Fruit fly (Drosophila melanogaster) whole organism, embryonic: Measurements from ENCODE around the gene CG42726.

ENCODE experiments used
- Asciz ChIP-seq: fragments of 200-800 bp; sonication (Bioruptor generic); optimal IDR thresholded peaks from 2 replicates; lab custom pipeline; 2017; ENCODE audit warnings: missing biosample characterization, mild to moderate bottlenecking, missing genetic modification characterization, missing genetic modification reagents
- Atf6 ChIP-seq: fragments of 200-800 bp; sonication (Bioruptor generic); IDR thresholded peaks from 2 replicates; pipeline ENCODE4 v1.3.6; 2022; ENCODE audit warnings: missing biosample characterization, missing genetic modification characterization
- C15 ChIP-seq: fragments of 200-800 bp; sonication (Bioruptor generic); IDR thresholded peaks from 3 replicates; pipeline ENCODE4 v1.3.6; 2022; ENCODE audit warnings: missing biosample characterization, missing genetic modification characterization
- CG10654 ChIP-seq: fragments of 200-800 bp; sonication (Bioruptor generic); optimal IDR thresholded peaks from 2 replicates; lab custom pipeline; 2016; ENCODE audit warnings: missing biosample characterization, missing genetic modification characterization
- CG10979 ChIP-seq: fragments of 200-800 bp; sonication (Bioruptor generic); optimal IDR thresholded peaks from 2 replicates; lab custom pipeline; 2018; ENCODE audit warnings: missing biosample characterization, mild to moderate bottlenecking, missing genetic modification characterization, moderate library complexity
- CG13123 ChIP-seq: fragments of 200-800 bp; sonication (Bioruptor generic); optimal IDR thresholded peaks from 2 replicates; lab custom pipeline; 2016; ENCODE audit warnings: missing biosample characterization, missing genetic modification characterization
- CG13296 ChIP-seq: fragments of 200-800 bp; sonication (Bioruptor generic); optimal IDR thresholded peaks from 3 replicates; lab custom pipeline; 2018; ENCODE audit warnings: missing biosample characterization, mild to moderate bottlenecking, missing genetic modification characterization
- CG14014 ChIP-seq: fragments of 200-800 bp; sonication (Bioruptor generic); IDR thresholded peaks from 2 replicates; pipeline ENCODE4 v1.3.6; 2022; ENCODE audit warnings: missing biosample characterization, missing genetic modification characterization
- CG15479 ChIP-seq: fragments of 200-800 bp; sonication (Bioruptor generic); optimal IDR thresholded peaks from 3 replicates; lab custom pipeline; 2019; ENCODE audit warnings: missing biosample characterization, mild to moderate bottlenecking, missing genetic modification characterization, moderate library complexity
- CG15601 ChIP-seq: fragments of 200-800 bp; sonication (Bioruptor generic); optimal IDR thresholded peaks from 3 replicates; lab custom pipeline; 2019; ENCODE audit warnings: missing biosample characterization, mild to moderate bottlenecking, missing genetic modification characterization, moderate library complexity
- CG17186 ChIP-seq: fragments of 200-800 bp; sonication (Bioruptor generic); optimal IDR thresholded peaks from 3 replicates; lab custom pipeline; 2017; ENCODE audit warnings: missing biosample characterization, missing genetic modification reagents, missing genetic modification characterization
- CG1832 ChIP-seq: fragments of 200-800 bp; sonication (Bioruptor generic); optimal IDR thresholded peaks from 2 replicates; lab custom pipeline; 2017; ENCODE audit warnings: missing biosample characterization, mild to moderate bottlenecking, missing genetic modification characterization, inconsistent platforms
- CG2129 ChIP-seq: fragments of 200-800 bp; sonication (Bioruptor generic); IDR thresholded peaks from 2 replicates; pipeline ENCODE4 v1.3.6; 2022; ENCODE audit warnings: missing biosample characterization, missing genetic modification characterization; ENCODE audit not compliant: partially characterized antibody
- CG2199 ChIP-seq: fragments of 200-800 bp; sonication (Bioruptor generic); IDR thresholded peaks from 3 replicates; pipeline ENCODE4 v1.3.6; 2022; ENCODE audit warnings: missing biosample characterization, missing genetic modification characterization
- CG2875 ChIP-seq: fragments of 200-800 bp; sonication (Bioruptor generic); optimal IDR thresholded peaks from 2 replicates; lab custom pipeline; 2017; ENCODE audit warnings: missing biosample characterization, mild to moderate bottlenecking, missing genetic modification characterization, missing genetic modification reagents
- CG34422 ChIP-seq: fragments of 200-800 bp; sonication (Bioruptor generic); IDR thresholded peaks from 3 replicates; pipeline ENCODE4 v1.3.6; 2022; ENCODE audit warnings: missing biosample characterization, missing genetic modification characterization
- CG4360 ChIP-seq: fragments of 200-800 bp; sonication (Bioruptor generic); IDR thresholded peaks from 2 replicates; pipeline ENCODE4 v1.3.6; 2022; ENCODE audit warnings: missing biosample characterization, missing genetic modification characterization
- CG43689 ChIP-seq: fragments of 200-800 bp; sonication (Bioruptor generic); IDR thresholded peaks from 2 replicates; pipeline ENCODE4 v1.3.6; 2022; ENCODE audit warnings: missing biosample characterization, missing genetic modification characterization
- CG7786 ChIP-seq: fragments of 200-800 bp; sonication (Bioruptor generic); optimal IDR thresholded peaks from 2 replicates; lab custom pipeline; 2016; ENCODE audit warnings: missing biosample characterization, missing genetic modification characterization
- CG9437 ChIP-seq: fragments of 200-800 bp; sonication (Bioruptor generic); optimal IDR thresholded peaks from 2 replicates; lab custom pipeline; 2018; ENCODE audit warnings: missing biosample characterization, mild to moderate bottlenecking, missing genetic modification characterization
- CG9817 ChIP-seq: fragments of 200-800 bp; sonication (Bioruptor generic); optimal IDR thresholded peaks from 2 replicates; lab custom pipeline; 2018; ENCODE audit warnings: missing biosample characterization, mild to moderate bottlenecking, missing genetic modification characterization, moderate library complexity
- D19A ChIP-seq: fragments of 200-800 bp; optimal IDR thresholded peaks from 3 replicates; lab custom pipeline; 2019; ENCODE audit warnings: missing biosample characterization, mild to moderate bottlenecking, missing genetic modification characterization, moderate library complexity
- D19B ChIP-seq: fragments of 200-800 bp; sonication (Bioruptor generic); optimal IDR thresholded peaks from 2 replicates; lab custom pipeline; 2017; ENCODE audit warnings: missing biosample characterization, mild to moderate bottlenecking, missing genetic modification characterization
- Dll ChIP-seq: fragments of 200-800 bp; sonication (Bioruptor generic); IDR thresholded peaks from 4 replicates; pipeline ENCODE4 v1.3.6; 2022; ENCODE audit warnings: missing biosample characterization, missing genetic modification characterization; ENCODE audit not compliant: partially characterized antibody
- Fer2 ChIP-seq: fragments of 200-800 bp; sonication (Bioruptor generic); optimal IDR thresholded peaks from 2 replicates; lab custom pipeline; 2018; ENCODE audit warnings: missing biosample characterization, mild to moderate bottlenecking, missing genetic modification characterization, moderate library complexity
- HLHmδ ChIP-seq: fragments of 200-800 bp; sonication (Bioruptor generic); optimal IDR thresholded peaks from 2 replicates; lab custom pipeline; 2018; ENCODE audit warnings: missing biosample characterization, mild to moderate bottlenecking, missing genetic modification characterization, moderate library complexity
- Hr3 ChIP-seq: fragments of 200-800 bp; sonication (Bioruptor generic); optimal IDR thresholded peaks from 3 replicates; lab custom pipeline; 2016; ENCODE audit warnings: missing biosample characterization, missing genetic modification characterization
- Myb ChIP-seq: fragments of 200-800 bp; sonication (Bioruptor generic); optimal IDR thresholded peaks from 2 replicates; lab custom pipeline; 2016; ENCODE audit warnings: missing biosample characterization, missing genetic modification characterization
- Neu2 ChIP-seq: fragments of 200-800 bp; sonication (Bioruptor generic); optimal IDR thresholded peaks from 3 replicates; lab custom pipeline; 2016; ENCODE audit warnings: missing biosample characterization, missing genetic modification characterization, borderline replicate concordance
- Nf-YB ChIP-seq: fragments of 200-800 bp; sonication (Bioruptor generic); optimal IDR thresholded peaks from 3 replicates; lab custom pipeline; 2019; ENCODE audit warnings: missing biosample characterization, mild to moderate bottlenecking, missing genetic modification characterization, moderate library complexity
- PHDP ChIP-seq: fragments of 200-800 bp; sonication (Bioruptor generic); optimal IDR thresholded peaks from 3 replicates; lab custom pipeline; 2018; ENCODE audit warnings: missing biosample characterization, mild to moderate bottlenecking, missing genetic modification characterization, moderate library complexity
- chinmo ChIP-seq: fragments of 200-800 bp; sonication (Bioruptor generic); IDR thresholded peaks from 4 replicates; pipeline ENCODE4 v1.3.6; 2022; ENCODE audit warnings: missing biosample characterization, missing genetic modification characterization; ENCODE audit not compliant: partially characterized antibody
- chn ChIP-seq: fragments of 200-800 bp; sonication (Bioruptor generic); optimal IDR thresholded peaks from 2 replicates; lab custom pipeline; 2016; ENCODE audit warnings: missing biosample characterization, missing genetic modification characterization
- dm ChIP-seq: fragments of 200-800 bp; sonication (Bioruptor generic); optimal IDR thresholded peaks from 3 replicates; lab custom pipeline; 2016; ENCODE audit warnings: missing biosample characterization, missing genetic modification characterization
- dmrt99B ChIP-seq: fragments of 200-800 bp; sonication (Bioruptor generic); optimal IDR thresholded peaks from 2 replicates; lab custom pipeline; 2018; ENCODE audit warnings: missing biosample characterization, mild to moderate bottlenecking, missing genetic modification characterization, moderate library complexity
- fd102C ChIP-seq: fragments of 200-800 bp; sonication (Bioruptor generic); optimal IDR thresholded peaks from 2 replicates; lab custom pipeline; 2018; ENCODE audit warnings: missing biosample characterization, mild to moderate bottlenecking, missing genetic modification characterization, moderate library complexity
- gcm2 ChIP-seq: fragments of 200-800 bp; sonication (Bioruptor generic); optimal IDR thresholded peaks from 2 replicates; lab custom pipeline; 2016; ENCODE audit warnings: missing biosample characterization, missing genetic modification characterization
- her ChIP-seq: fragments of 200-800 bp; sonication (Bioruptor generic); optimal IDR thresholded peaks from 2 replicates; lab custom pipeline; 2016; ENCODE audit warnings: missing biosample characterization, missing genetic modification characterization
- jing ChIP-seq: fragments of 200-800 bp; sonication (Bioruptor generic); optimal IDR thresholded peaks from 2 replicates; lab custom pipeline; 2018; ENCODE audit warnings: missing biosample characterization, mild to moderate bottlenecking, missing genetic modification characterization
- knrl ChIP-seq: fragments of 200-800 bp; sonication (Bioruptor generic); IDR thresholded peaks from 3 replicates; pipeline ENCODE4 v1.3.6; 2022; ENCODE audit warnings: missing biosample characterization, missing genetic modification characterization; ENCODE audit not compliant: partially characterized antibody
- nau ChIP-seq: fragments of 200-800 bp; sonication (Bioruptor generic); optimal IDR thresholded peaks from 3 replicates; lab custom pipeline; 2017; ENCODE audit warnings: missing biosample characterization, mild to moderate bottlenecking, missing genetic modification characterization, missing genetic modification reagents
- nerfin-2 ChIP-seq: fragments of 200-800 bp; sonication (Bioruptor generic); IDR thresholded peaks from 2 replicates; pipeline ENCODE4 v1.3.6; 2022; ENCODE audit warnings: missing biosample characterization, missing genetic modification characterization; ENCODE audit not compliant: partially characterized antibody
- nom ChIP-seq: fragments of 200-800 bp; sonication (Bioruptor generic); optimal IDR thresholded peaks from 2 replicates; lab custom pipeline; 2017; ENCODE audit warnings: missing biosample characterization, missing genetic modification characterization, mild to moderate bottlenecking, moderate library complexity, missing genetic modification reagents
- pho ChIP-seq: fragments of 200-800 bp; sonication (Bioruptor generic); optimal IDR thresholded peaks from 2 replicates; lab custom pipeline; 2016; ENCODE audit warnings: missing biosample characterization, missing genetic modification characterization
- pnt ChIP-seq: fragments of 200-800 bp; sonication (Bioruptor generic); optimal IDR thresholded peaks from 3 replicates; lab custom pipeline; 2016; ENCODE audit warnings: missing biosample characterization, missing genetic modification characterization
- sens ChIP-seq: fragments of 200-800 bp; sonication (Bioruptor generic); peaks from one replicate; lab custom pipeline; 2016; ENCODE audit warnings: missing biosample characterization, missing genetic modification characterization
- trh ChIP-seq: fragments of 200-800 bp; sonication (Bioruptor generic); optimal IDR thresholded peaks from 2 replicates; lab custom pipeline; 2016; ENCODE audit warnings: missing biosample characterization, missing genetic modification characterization
- tup ChIP-seq: fragments of 200-800 bp; sonication (Bioruptor generic); optimal IDR thresholded peaks from 2 replicates; lab custom pipeline; 2016; ENCODE audit warnings: missing biosample characterization, mild to moderate bottlenecking, missing genetic modification characterization, moderate library complexity
- unc-4 ChIP-seq: fragments of 200-800 bp; sonication (Bioruptor generic); IDR thresholded peaks from 2 replicates; pipeline ENCODE4 v1.3.6; 2022; ENCODE audit warnings: missing biosample characterization, missing genetic modification characterization; ENCODE audit not compliant: partially characterized antibody
- zf30C ChIP-seq: fragments of 200-800 bp; sonication (Bioruptor generic); optimal IDR thresholded peaks from 3 replicates; lab custom pipeline; 2018; ENCODE audit warnings: missing biosample characterization, mild to moderate bottlenecking, missing genetic modification characterization

The CG42726 gene

dm6 chr3R:15350993-15351426 is 3.2 kb downstream of the CG42726 start, which contains the start of the genes Trs33 and Tmtc4 (continued):
- TF ChIP-seq D19B: no peak
- TF ChIP-seq CG14014 (GFP tag; lab: Robert Waterston, UW): no peak
- no peak for TF ChIP-seq CG15479 (GFP tag; lab: Kevin White, UChicago)
- peak; percentile 12 for TF ChIP-seq CG13296
- no peak for TF ChIP-seq Myb (GFP tag; lab: Kevin White, UChicago)
- no peak for TF ChIP-seq her
- TF ChIP-seq zf30C (GFP tag; lab: Kevin White, UChicago): peak; percentile 35
- TF ChIP-seq dm (GFP tag; lab: Kevin White, UChicago): no peak
- no peak for TF ChIP-seq Neu2 (GFP tag; lab: Kevin White, UChicago)
- TF ChIP-seq Atf6 (GFP tag; lab: Robert Waterston, UW): no peak
- TF ChIP-seq CG4360: peak; percentile 41; the same call in 1 of the 2 replicates
- TF ChIP-seq CG10979 (tag; lab: Kevin White, UChicago): peak; percentile 14
- TF ChIP-seq pho (GFP tag; lab: Kevin White, UChicago): no peak
- TF ChIP-seq PHDP (tag; lab: Kevin White, UChicago): peak; percentile 51
- TF ChIP-seq CG13123 (GFP tag; lab: Kevin White, UChicago): peak; percentile 15
- TF ChIP-seq CG15601 (tag; lab: Kevin White, UChicago): peak; percentile 31
- no peak for TF ChIP-seq unc-4 (GFP tag; lab: Robert Waterston, UW)
- TF ChIP-seq knrl: no peak
- no peak for TF ChIP-seq CG43689 (GFP tag; lab: Robert Waterston, UW)
- TF ChIP-seq CG17186 (GFP tag; lab: Kevin White, UChicago): no peak
- no peak for TF ChIP-seq CG2129 (GFP tag; lab: Robert Waterston, UW)
- TF ChIP-seq CG2875 (GFP tag; lab: Kevin White, UChicago): no peak
- no peak for TF ChIP-seq CG7786 (GFP tag; lab: Kevin White, UChicago)
- TF ChIP-seq dmrt99B (tag; lab: Kevin White, UChicago): no peak
- TF ChIP-seq Asciz: no peak
- no peak for TF ChIP-seq chn
- no peak for TF ChIP-seq Nf-YB (GFP tag; lab: Kevin White, UChicago)
- peak; percentile 53 for TF ChIP-seq CG9817 (tag; lab: Kevin White, UChicago)
- no peak for TF ChIP-seq CG9437 (GFP tag; lab: Kevin White, UChicago)
- no peak for TF ChIP-seq CG1832 (GFP tag; lab: Kevin White, UChicago)
- no peak for TF ChIP-seq tup (GFP tag; lab: Kevin White, UChicago)
- no peak for TF ChIP-seq C15
- no peak for TF ChIP-seq fd102C (GFP tag; lab: Kevin White, UChicago)
- TF ChIP-seq trh: no peak
- TF ChIP-seq gcm2 (GFP tag; lab: Kevin White, UChicago): no peak
- TF ChIP-seq nau (GFP tag; lab: Kevin White, UChicago): no peak
- peak; percentile 29; the same call in 1 of the 3 replicates for TF ChIP-seq CG34422 (GFP tag; lab: Robert Waterston, UW)
- TF ChIP-seq CG2199: no peak
- peak; percentile 17 for TF ChIP-seq Fer2 (tag; lab: Kevin White, UChicago)
- TF ChIP-seq nom: no peak
- TF ChIP-seq D19A: peak; percentile 15
- peak; percentile 44 for TF ChIP-seq Hr3 (GFP tag; lab: Kevin White, UChicago)
- TF ChIP-seq sens (GFP tag; lab: Kevin White, UChicago): peak; percentile 67
- TF ChIP-seq CG10654: peak; percentile 20
- no peak for TF ChIP-seq chinmo (GFP tag; lab: Robert Waterston, UW)
- no peak for TF ChIP-seq pnt (GFP tag; lab: Kevin White, UChicago)
- TF ChIP-seq nerfin-2: no peak
- no peak for TF ChIP-seq HLHmδ (GFP tag; lab: Kevin White, UChicago)
- TF ChIP-seq jing: no peak
- TF ChIP-seq Dll (GFP tag; lab: Robert Waterston, UW): 0 out of 4 replicates have a peak, but pooled peaks have one; percentile 10
